Fruit fly (Drosophila melanogaster) S2 (cell line): ENCODE results near the gene CG12951.

Experiments used
- CG8478 ChIP-seq: fragments of >200 bp; optimal IDR thresholded peaks from 2 replicates; lab custom pipeline; 2018
- CTCF ChIP-seq, 2 experiments: fragments of >200 bp; optimal IDR thresholded peaks; 2 replicates each; lab custom pipeline; 2018

dm6 chr3R:9352595-9353275, 22.6 kb upstream of the CG12951 start:
- no peak for TF ChIP-seq CTCF (optimal IDR thresholded peaks at IDR 0.05; lab: Kevin White, UChicago)
- TF ChIP-seq CG8478 (lab: Kevin White, UChicago): no peak
